Worm (Caenorhabditis elegans) whole organism, L4/young adult: ENCODE results near the gene uba-1.

Experiments used
- dao-5 ChIP-seq: sonication (generic microtip); optimal IDR thresholded peaks from 2 replicates; lab custom pipeline; 2016; ENCODE audit warnings: missing genotype, missing genetic modification characterization, moderate library complexity, missing compliant biosample characterization
- him-1 ChIP-seq: sonication (generic microtip); optimal IDR thresholded peaks from 2 replicates; lab custom pipeline; 2016; ENCODE audit warnings: missing genotype, missing genetic modification reagents, missing genetic modification characterization, missing compliant biosample characterization

ce11 chrIV:10042881-10043280 lies 48.1 kb upstream of the uba-1 start, which contains the start of gene frk-1:
- TF ChIP-seq dao-5 (no peak), him-1 (tag; lab: Kevin White, UChicago) (no peak)
